Fruit fly (Drosophila melanogaster): ENCODE data around the gene Srrm234.

Srrm234 gene

DNA sequence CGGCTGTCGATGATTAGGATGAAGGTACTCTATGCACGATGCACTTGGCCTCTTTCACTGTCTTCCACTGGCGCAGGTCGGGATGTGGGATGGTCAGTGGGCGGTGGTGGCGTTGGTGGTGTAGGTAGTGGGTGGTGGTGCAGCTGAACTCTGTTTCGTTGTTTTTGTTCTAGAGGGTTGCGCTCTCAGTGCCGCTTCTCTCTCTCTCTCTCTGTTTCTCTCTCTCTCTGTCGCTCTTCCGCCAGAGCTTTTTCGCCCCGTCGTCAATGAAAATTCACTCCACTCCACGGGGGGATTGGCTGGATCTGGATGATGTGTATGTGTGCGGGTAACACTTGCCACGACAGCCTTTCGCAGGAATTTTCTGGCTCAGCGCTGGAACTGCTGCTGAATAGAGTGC, 28.0 kb downstream of the Srrm234 start:
- no peak for TF ChIP-seq tj (GFP tag; optimal IDR thresholded peaks at IDR 0.05)
- no peak for TF ChIP-seq ovo (GFP tag; optimal IDR thresholded peaks at IDR 0.05)
- TF ChIP-seq CG1620 (GFP tag; optimal IDR thresholded peaks at IDR 0.05) = no peak
- TF ChIP-seq CG7101 (tag; optimal IDR thresholded peaks at IDR 0.05) = no peak
- TF ChIP-seq kay (GFP tag; ENCODE audit: borderline replicate concordance) = no peak

- TF ChIP-seq CG11617 (GFP tag; optimal IDR thresholded peaks at IDR 0.05) (no peak), cnc (optimal IDR thresholded peaks at IDR 0.05) (no peak), pad (GFP tag; optimal IDR thresholded peaks at IDR 0.05) (no peak), CG33017 (tag; optimal IDR thresholded peaks at IDR 0.05) (no peak), CG12768 (GFP tag; optimal IDR thresholded peaks at IDR 0.05) (no peak), tj (GFP tag; optimal IDR thresholded peaks at IDR 0.05) (no peak)
Measured at dm6 chr3L:1629064-1629777, 35.6 kb downstream of the Srrm234 start, which contains the start of gene GC. GC (minus strand) TSS chr3L:1629301.

- no peak for TF ChIP-seq CG11617 (GFP tag; optimal IDR thresholded peaks at IDR 0.05)
- no peak for TF ChIP-seq Crg-1 (GFP tag; optimal IDR thresholded peaks at IDR 0.05)
- TF ChIP-seq CG33017 (tag; optimal IDR thresholded peaks at IDR 0.05) = no peak
- TF ChIP-seq kay (GFP tag; ENCODE audit: borderline replicate concordance) = no peak
- no peak for TF ChIP-seq pad (GFP tag; optimal IDR thresholded peaks at IDR 0.05)
- peak; percentile 35 for TF ChIP-seq CG5204 (GFP tag; optimal IDR thresholded peaks at IDR 0.05)
- TF ChIP-seq CG7045 (GFP tag; optimal IDR thresholded peaks at IDR 0.05) = peak; percentile 13
- no peak for TF ChIP-seq CG12768 (GFP tag; optimal IDR thresholded peaks at IDR 0.05)
- no peak for TF ChIP-seq Mnt (GFP tag; optimal IDR thresholded peaks at IDR 0.05)
- TF ChIP-seq cic (GFP tag; optimal IDR thresholded peaks at IDR 0.05) = peak; percentile 35
- TF ChIP-seq CG7101 (tag; optimal IDR thresholded peaks at IDR 0.05) = no peak
- no peak for TF ChIP-seq CG1620 (GFP tag; optimal IDR thresholded peaks at IDR 0.05)
- TF ChIP-seq bab1 (GFP tag; optimal IDR thresholded peaks at IDR 0.05) = no peak
- no peak for TF ChIP-seq CG14711 (tag; optimal IDR thresholded peaks at IDR 0.05)
- TF ChIP-seq ovo (GFP tag; optimal IDR thresholded peaks at IDR 0.05) = no peak
- TF ChIP-seq toe (GFP tag; optimal IDR thresholded peaks at IDR 0.05) = peak; percentile 44
- TF ChIP-seq cnc (optimal IDR thresholded peaks at IDR 0.05) = no peak
- TF ChIP-seq Hr96 (GFP tag; optimal IDR thresholded peaks at IDR 0.05) = no peak
- TF ChIP-seq Clk (GFP tag; optimal IDR thresholded peaks at IDR 0.05) = peak; percentile 50
- TF ChIP-seq tj (GFP tag; optimal IDR thresholded peaks at IDR 0.05) = no peak
Measured at dm6 chr3L:1628176-1628866, 36.5 kb downstream of the Srrm234 start, which contains the start of gene CG13928. CG13928 (minus strand) TSS chr3L:1628377.

dm6 chr3L:1626924-1627323, 37.9 kb downstream of the Srrm234 start:
- TF ChIP-seq bab1 (GFP tag; optimal IDR thresholded peaks at IDR 0.05) = no peak
- no peak for TF ChIP-seq Clk (GFP tag; optimal IDR thresholded peaks at IDR 0.05)
- no peak for TF ChIP-seq cnc (optimal IDR thresholded peaks at IDR 0.05)
- no peak for TF ChIP-seq CG12768 (GFP tag; optimal IDR thresholded peaks at IDR 0.05)
- no peak for TF ChIP-seq CG1620 (GFP tag; optimal IDR thresholded peaks at IDR 0.05)
- no peak for TF ChIP-seq CG7045 (GFP tag; optimal IDR thresholded peaks at IDR 0.05)

DNA sequence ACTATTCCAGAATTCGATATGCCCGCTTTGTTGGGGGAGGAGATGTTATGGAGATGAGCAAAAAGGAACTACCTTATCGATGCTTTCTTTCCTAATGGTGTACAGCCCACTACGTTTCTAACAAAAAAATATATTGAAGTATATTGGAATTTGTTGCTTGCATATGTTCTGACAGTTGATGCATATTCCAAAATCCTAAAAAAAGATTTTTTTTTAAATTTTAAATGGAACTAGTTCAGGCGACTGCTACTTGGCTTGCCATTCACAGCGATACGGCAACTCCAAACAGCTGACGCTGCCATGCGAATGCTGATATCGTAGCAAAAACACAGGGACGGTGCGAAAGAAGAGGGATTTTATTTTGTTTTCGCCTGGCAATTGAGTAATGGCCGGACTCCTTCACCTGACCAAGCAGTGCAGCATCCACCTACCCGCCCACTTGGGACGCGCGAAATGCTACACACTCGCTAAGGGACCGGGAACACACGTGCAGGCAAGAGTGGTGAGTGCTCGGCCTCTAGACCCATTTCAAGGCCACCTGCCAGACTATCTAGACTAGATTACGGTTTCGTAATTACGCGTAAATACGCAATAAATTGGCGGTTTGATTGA, 46.6 kb downstream of the Srrm234 start, which contains the start of the genes CG13926, ABCB7 and CG33230:
Gene CG13926, minus strand, starts transcription at position 43 of the 612 bp plus-strand sequence.
Gene ABCB7, plus strand, starts transcription at position 299 of the 612 bp plus-strand sequence.
Gene CG33230, plus strand, starts transcription at position 299 of the 612 bp plus-strand sequence.
- TF ChIP-seq CG12768 (GFP tag; optimal IDR thresholded peaks at IDR 0.05) (peak; percentile 48), ovo (GFP tag; optimal IDR thresholded peaks at IDR 0.05) (peak; percentile 23), CG5204 (GFP tag; optimal IDR thresholded peaks at IDR 0.05) (peak; percentile 45), CG33017 (tag; optimal IDR thresholded peaks at IDR 0.05) (no peak), Hr96 (GFP tag; optimal IDR thresholded peaks at IDR 0.05) (peak; percentile 63), Clk (GFP tag; optimal IDR thresholded peaks at IDR 0.05) (no peak), cic (GFP tag; optimal IDR thresholded peaks at IDR 0.05) (no peak), CG11617 (GFP tag; optimal IDR thresholded peaks at IDR 0.05) (peak; percentile 66), Crg-1 (GFP tag; optimal IDR thresholded peaks at IDR 0.05) (peak; percentile 18), toe (GFP tag; optimal IDR thresholded peaks at IDR 0.05) (peak; percentile 24), bab1 (GFP tag; optimal IDR thresholded peaks at IDR 0.05) (peak; percentile 67), CG7045 (GFP tag; optimal IDR thresholded peaks at IDR 0.05) (peak; percentile 15), cnc (optimal IDR thresholded peaks at IDR 0.05) (no peak), CG1620 (GFP tag; optimal IDR thresholded peaks at IDR 0.05) (peak; percentile 27), tj (GFP tag; optimal IDR thresholded peaks at IDR 0.05) (peak; percentile 60), pad (GFP tag; optimal IDR thresholded peaks at IDR 0.05) (peak; percentile 10), kay (GFP tag; ENCODE audit: borderline replicate concordance) (no peak), CG14711 (tag; optimal IDR thresholded peaks at IDR 0.05) (peak; percentile 55), CG7101 (tag; optimal IDR thresholded peaks at IDR 0.05) (peak; percentile 25), Mnt (GFP tag; optimal IDR thresholded peaks at IDR 0.05) (peak; percentile 70)

DNA sequence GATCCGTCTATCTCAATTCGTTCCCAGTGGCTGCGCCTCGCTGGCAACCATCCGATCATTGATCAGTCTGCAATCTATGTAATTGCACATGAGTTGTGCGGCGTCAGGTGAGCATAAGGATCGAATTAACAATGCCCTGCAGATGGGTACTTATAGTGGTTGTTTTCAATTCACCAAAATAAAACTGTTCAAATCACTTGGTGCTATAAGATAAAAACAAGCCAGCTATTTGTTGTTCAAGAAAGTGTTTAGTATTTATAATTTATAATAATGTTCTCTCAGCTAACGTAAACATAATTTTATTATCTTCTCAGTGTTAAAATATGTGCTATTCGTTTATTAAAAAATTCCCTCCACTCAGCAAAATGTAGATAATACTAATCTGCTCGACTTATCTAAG, 49.2 kb downstream of the Srrm234 start, which contains the start of gene CG12105:
Gene CG12105, minus strand, starts transcription at position 101 of the 400 bp plus-strand sequence.
- TF ChIP-seq bab1 (GFP tag; optimal IDR thresholded peaks at IDR 0.05) = no peak
- no peak for TF ChIP-seq ovo (GFP tag; optimal IDR thresholded peaks at IDR 0.05)
- TF ChIP-seq CG7045 (GFP tag; optimal IDR thresholded peaks at IDR 0.05) = no peak
- no peak for TF ChIP-seq CG7101 (tag; optimal IDR thresholded peaks at IDR 0.05)
- no peak for TF ChIP-seq pad (GFP tag; optimal IDR thresholded peaks at IDR 0.05)
- no peak for TF ChIP-seq CG33017 (tag; optimal IDR thresholded peaks at IDR 0.05)
- TF ChIP-seq cic (GFP tag; optimal IDR thresholded peaks at IDR 0.05) = no peak
- no peak for TF ChIP-seq tj (GFP tag; optimal IDR thresholded peaks at IDR 0.05)
- TF ChIP-seq CG12768 (GFP tag; optimal IDR thresholded peaks at IDR 0.05) = no peak
- no peak for TF ChIP-seq CG1620 (GFP tag; optimal IDR thresholded peaks at IDR 0.05)
- TF ChIP-seq kay (GFP tag; ENCODE audit: borderline replicate concordance) = no peak
- TF ChIP-seq Mnt (GFP tag; optimal IDR thresholded peaks at IDR 0.05) = no peak
- TF ChIP-seq CG11617 (GFP tag; optimal IDR thresholded peaks at IDR 0.05) = no peak
